Worm (Caenorhabditis elegans): ENCODE results near the gene rad-50.

DNA sequence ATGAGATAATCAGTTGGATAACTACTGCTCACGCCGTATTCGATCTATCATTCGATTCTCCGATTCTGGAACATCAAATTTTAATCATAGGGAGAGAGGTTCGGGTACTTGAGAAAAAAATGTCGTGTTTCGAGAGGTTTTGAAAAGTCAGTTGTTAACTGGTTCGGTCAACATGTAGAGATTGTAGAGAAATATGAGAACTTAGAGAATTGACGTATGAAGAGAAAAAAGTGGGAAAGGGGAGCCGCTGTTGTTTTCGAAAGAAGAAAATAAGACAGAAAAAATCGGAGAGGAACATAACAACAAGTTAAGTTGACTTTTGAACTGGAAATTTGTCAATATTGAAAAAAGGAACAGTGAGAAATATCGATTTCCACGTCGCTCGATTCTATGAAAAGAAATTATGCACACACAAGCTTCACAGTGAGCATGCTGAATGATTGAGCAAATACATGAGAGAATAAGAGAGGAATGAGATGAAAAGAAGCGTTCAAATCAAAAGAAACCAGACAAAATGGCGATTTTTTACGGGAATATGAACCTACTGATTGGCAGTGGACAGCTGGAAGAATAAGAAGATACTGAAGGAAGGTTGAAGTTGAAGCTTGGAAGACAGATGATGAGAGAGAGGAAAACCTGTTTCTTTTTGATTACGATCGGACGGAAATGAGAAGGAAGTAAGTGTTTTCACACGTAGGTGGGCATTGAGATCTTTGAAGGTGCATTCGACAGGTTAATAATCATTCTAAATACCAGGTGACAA, at the start of gene rad-50, which contains the start of the genes T04H1.13 and slfl-5:
- TF ChIP-seq lsy-2 (tag; optimal IDR thresholded peaks at IDR 0.05) (no peak), arid-1 (GFP tag; conservative IDR thresholded peaks at IDR 0.05) (no peak), lin-39 (tag; optimal IDR thresholded peaks at IDR 0.05) (no peak), jun-1 (tag; optimal IDR thresholded peaks at IDR 0.05) (no peak), snpc-4 (tag; optimal IDR thresholded peaks at IDR 0.05) (no peak)
